Worm (Caenorhabditis elegans): ENCODE measurements around the gene Y32H12A.8.

Gene Y32H12A.8

ce11 chrIII:5420276-5420675 lies 14.4 kb upstream of the Y32H12A.8 start:
- TF ChIP-seq him-1 (tag; optimal IDR thresholded peaks at IDR 0.05): no peak
- no peak for TF ChIP-seq dao-5 (tag; optimal IDR thresholded peaks at IDR 0.05)
- TF ChIP-seq W03F9.2 (tag; optimal IDR thresholded peaks at IDR 0.05): no peak

ce11 chrIII:5419527-5419926 lies 13.7 kb upstream of the Y32H12A.8 start:
- TF ChIP-seq him-1 (tag; optimal IDR thresholded peaks at IDR 0.05): no peak
- no peak for TF ChIP-seq W03F9.2 (tag; optimal IDR thresholded peaks at IDR 0.05)
- no peak for TF ChIP-seq dao-5 (tag; optimal IDR thresholded peaks at IDR 0.05)

ce11 chrIII:5417921-5418320 lies 12.1 kb upstream of the Y32H12A.8 start:
- TF ChIP-seq dao-5 (tag; optimal IDR thresholded peaks at IDR 0.05): no peak
- no peak for TF ChIP-seq him-1 (tag; optimal IDR thresholded peaks at IDR 0.05)
- TF ChIP-seq W03F9.2 (tag; optimal IDR thresholded peaks at IDR 0.05): no peak

DNA sequence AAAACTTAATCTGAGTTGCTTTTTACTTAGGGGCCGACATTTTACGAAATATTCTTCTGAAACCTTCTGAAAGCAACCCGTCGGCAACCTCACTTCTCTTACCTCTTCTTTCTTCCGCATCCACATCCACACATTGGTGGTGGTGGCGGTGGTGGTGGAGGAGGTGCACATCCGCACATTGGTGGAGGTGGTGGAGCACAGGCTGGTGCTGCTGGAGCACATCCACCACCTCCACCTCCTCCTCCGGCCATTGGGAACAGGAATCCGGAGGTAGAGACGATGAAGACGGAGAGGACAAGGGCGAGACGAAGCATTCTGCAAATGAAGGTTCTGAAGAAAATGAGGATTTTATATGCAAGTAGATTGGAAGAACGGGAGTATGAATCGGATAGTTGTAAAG lies 7.8 kb upstream of the Y32H12A.8 start, which contains the start of gene grl-22:
Gene grl-22, minus strand, starts transcription at position 332 of the 400 bp plus-strand sequence.
- TF ChIP-seq W03F9.2 (tag; optimal IDR thresholded peaks at IDR 0.05): no peak
- TF ChIP-seq him-1 (tag; optimal IDR thresholded peaks at IDR 0.05): no peak
- no peak for TF ChIP-seq dao-5 (tag; optimal IDR thresholded peaks at IDR 0.05)

- no peak for TF ChIP-seq dao-5 (tag; optimal IDR thresholded peaks at IDR 0.05)
- no peak for TF ChIP-seq W03F9.2 (tag; optimal IDR thresholded peaks at IDR 0.05)
- no peak for TF ChIP-seq him-1 (tag; optimal IDR thresholded peaks at IDR 0.05)
Measured at ce11 chrIII:5407588-5407987, 1.8 kb upstream of the Y32H12A.8 start, which contains the start of gene W03A5.1. Gene W03A5.1, plus strand, starts transcription at chrIII:5407888.

DNA sequence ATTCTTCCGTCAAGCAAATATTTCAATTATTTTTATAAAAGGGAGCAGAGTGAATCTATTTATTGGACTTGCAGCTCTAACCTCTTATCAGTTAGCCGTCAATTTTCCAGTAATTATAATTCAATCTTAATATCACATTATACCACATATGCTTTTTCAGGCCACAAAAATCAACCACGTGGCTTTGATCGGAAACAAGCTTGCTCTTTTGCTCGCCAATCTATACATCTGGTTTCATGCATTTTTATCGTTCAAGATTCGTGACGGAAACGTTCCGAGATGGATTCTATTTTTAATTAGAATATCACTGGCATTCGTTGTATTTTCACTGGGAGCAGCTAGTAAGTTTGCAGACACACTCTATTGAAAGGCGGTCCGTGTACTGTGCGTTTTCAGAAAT lies 1.2 kb upstream of the Y32H12A.8 start:
- no peak for TF ChIP-seq dao-5 (tag; optimal IDR thresholded peaks at IDR 0.05)
- no peak for TF ChIP-seq him-1 (tag; optimal IDR thresholded peaks at IDR 0.05)
- TF ChIP-seq W03F9.2 (tag; optimal IDR thresholded peaks at IDR 0.05): no peak

- TF ChIP-seq W03F9.2 (tag; optimal IDR thresholded peaks at IDR 0.05): no peak
- TF ChIP-seq him-1 (tag; optimal IDR thresholded peaks at IDR 0.05): no peak
- TF ChIP-seq dao-5 (tag; optimal IDR thresholded peaks at IDR 0.05): no peak
Measured at ce11 chrIII:5406314-5406713, 477 bp upstream of the Y32H12A.8 start.

DNA sequence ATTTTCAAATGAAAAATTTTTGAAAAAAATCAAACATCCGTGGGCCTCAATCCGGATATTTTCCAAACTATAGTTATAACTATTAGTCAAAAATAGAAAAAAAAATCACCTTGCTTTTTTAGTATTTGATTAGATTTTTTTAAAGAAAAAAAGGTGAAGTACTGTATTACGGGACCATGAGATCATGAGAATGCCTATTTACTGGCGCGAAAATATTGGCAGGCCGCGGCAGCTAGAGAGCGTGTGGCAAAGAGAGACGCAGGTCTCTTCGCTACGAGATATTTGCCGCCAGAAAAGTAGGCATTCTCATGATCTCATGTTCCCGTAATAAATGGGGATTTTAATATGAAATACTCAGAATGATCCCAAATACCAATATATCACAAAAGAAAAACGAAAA lies 839 bp downstream of the Y32H12A.8 start:
- TF ChIP-seq W03F9.2 (tag; optimal IDR thresholded peaks at IDR 0.05): no peak
- no peak for TF ChIP-seq dao-5 (tag; optimal IDR thresholded peaks at IDR 0.05)
- TF ChIP-seq him-1 (tag; optimal IDR thresholded peaks at IDR 0.05): no peak

DNA sequence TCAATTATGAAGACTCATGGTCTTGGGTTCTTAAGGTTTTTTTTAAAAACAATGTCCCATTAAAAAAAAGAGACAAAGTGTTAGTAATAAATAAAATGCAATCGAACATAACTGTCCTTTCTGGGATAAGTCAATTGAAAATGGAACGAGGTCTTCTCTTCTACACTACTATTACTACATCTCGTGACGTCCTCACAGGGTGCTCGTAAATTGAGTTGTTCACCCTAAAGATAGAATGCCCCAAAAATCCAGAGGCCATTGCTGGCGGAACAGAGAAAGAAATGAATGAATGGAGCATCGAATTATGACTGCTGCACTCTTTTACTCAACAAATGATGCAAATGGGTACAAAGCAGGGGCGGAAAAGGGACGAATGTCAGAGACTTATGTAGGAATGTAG lies 3.4 kb downstream of the Y32H12A.8 start:
- no peak for TF ChIP-seq dao-5 (tag; optimal IDR thresholded peaks at IDR 0.05)
- TF ChIP-seq him-1 (tag; optimal IDR thresholded peaks at IDR 0.05): no peak
- TF ChIP-seq W03F9.2 (tag; optimal IDR thresholded peaks at IDR 0.05): no peak

DNA sequence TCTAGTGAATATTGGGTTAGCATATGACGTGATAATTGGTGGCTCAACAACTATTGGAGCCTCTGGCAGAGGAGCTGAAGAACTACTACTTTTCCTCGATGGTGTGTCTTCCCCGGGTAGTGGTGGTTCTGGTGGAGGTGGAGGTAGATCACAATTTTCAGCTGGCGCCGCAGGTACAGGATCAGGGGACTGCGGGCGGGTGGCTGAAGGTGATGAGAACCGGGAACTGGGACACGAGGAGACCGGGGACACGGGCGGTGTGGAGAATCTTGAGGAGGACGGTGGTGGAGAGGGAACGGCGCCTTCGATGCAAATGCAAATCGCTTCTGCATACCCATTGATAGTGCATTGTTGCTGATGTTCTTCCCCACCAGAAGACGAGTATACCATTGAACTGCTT lies 10.1 kb downstream of the Y32H12A.8 start:
- TF ChIP-seq dao-5 (tag; optimal IDR thresholded peaks at IDR 0.05): no peak
- no peak for TF ChIP-seq W03F9.2 (tag; optimal IDR thresholded peaks at IDR 0.05)
- TF ChIP-seq him-1 (tag; optimal IDR thresholded peaks at IDR 0.05): no peak

ce11 chrIII:5389365-5389764 lies 16.5 kb downstream of the Y32H12A.8 start:
- TF ChIP-seq him-1 (tag; optimal IDR thresholded peaks at IDR 0.05) (no peak), dao-5 (tag; optimal IDR thresholded peaks at IDR 0.05) (no peak), W03F9.2 (tag; optimal IDR thresholded peaks at IDR 0.05) (no peak)

ce11 chrIII:5388113-5388512 lies 17.7 kb downstream of the Y32H12A.8 start:
- no peak for TF ChIP-seq him-1 (tag; optimal IDR thresholded peaks at IDR 0.05)
- TF ChIP-seq W03F9.2 (tag; optimal IDR thresholded peaks at IDR 0.05): no peak
- no peak for TF ChIP-seq dao-5 (tag; optimal IDR thresholded peaks at IDR 0.05)

DNA sequence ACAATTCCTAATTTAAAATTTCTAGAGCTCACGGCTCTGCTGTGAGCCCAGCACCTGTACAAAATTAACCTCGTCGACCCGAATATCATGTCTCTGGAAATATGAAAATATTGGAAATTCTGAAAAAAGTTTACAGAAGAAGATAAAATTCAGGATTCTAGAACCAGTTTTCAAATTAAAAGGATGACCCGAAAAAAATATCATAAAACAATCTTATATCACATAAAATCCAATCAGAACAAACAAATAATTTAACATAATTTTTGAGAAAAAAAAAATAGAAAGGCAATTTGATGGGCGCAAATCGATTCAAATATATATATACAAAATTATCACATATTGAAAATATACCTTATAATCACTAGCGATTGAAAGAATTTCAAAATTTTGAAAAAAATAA lies 20.5 kb downstream of the Y32H12A.8 start, which contains the start of gene Y32H12A.7:
Gene Y32H12A.7, minus strand, starts transcription at position 101 of the 400 bp plus-strand sequence.
- no peak for TF ChIP-seq dao-5 (tag; optimal IDR thresholded peaks at IDR 0.05)
- TF ChIP-seq W03F9.2 (tag; optimal IDR thresholded peaks at IDR 0.05): no peak
- TF ChIP-seq him-1 (tag; optimal IDR thresholded peaks at IDR 0.05): no peak

DNA sequence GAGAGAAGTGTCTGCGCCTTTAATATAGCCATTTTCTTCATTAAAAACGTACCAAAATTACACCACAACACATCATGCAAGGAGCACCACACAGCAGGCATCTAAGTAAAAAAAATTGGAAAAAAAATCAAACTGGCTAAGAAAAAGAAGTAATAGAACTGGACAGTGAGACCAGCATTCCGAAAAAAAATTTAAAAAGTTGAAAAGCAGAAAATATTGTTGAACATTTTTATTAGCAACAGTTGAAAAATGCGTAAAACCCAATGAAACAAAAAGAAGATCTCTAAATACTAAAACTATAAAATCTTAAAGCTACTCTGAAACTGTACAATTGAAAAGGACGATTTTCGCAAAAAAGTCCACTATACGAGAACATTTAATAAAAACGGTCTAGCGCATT lies 23.8 kb downstream of the Y32H12A.8 start, which contains the start of gene Y32H12A.6:
Gene Y32H12A.6, minus strand, starts transcription at position 101 of the 400 bp plus-strand sequence.
- no peak for TF ChIP-seq him-1 (tag; optimal IDR thresholded peaks at IDR 0.05)

- TF ChIP-seq him-1 (tag; optimal IDR thresholded peaks at IDR 0.05) (no peak), W03F9.2 (tag; optimal IDR thresholded peaks at IDR 0.05) (no peak), dao-5 (tag; optimal IDR thresholded peaks at IDR 0.05) (no peak)
Measured at ce11 chrIII:5380554-5380953, 25.3 kb downstream of the Y32H12A.8 start.
